Fruit fly (Drosophila melanogaster) whole organism, wandering third instar larva: Measurements from ENCODE around the gene CG46468.
A peak's percentile ranks its signal among the peaks of the same experiment; 100 is the strongest.

Experiments
- Abd-B ChIP-seq: fragments of >200 bp; optimal IDR thresholded peaks from 2 replicates; lab custom pipeline; 2017; ENCODE audit warnings: missing biosample characterization, missing genetic modification characterization
- CG32264 ChIP-seq: fragments of 200-800 bp; sonication (Bioruptor generic); optimal IDR thresholded peaks from 2 replicates; lab custom pipeline; 2016; ENCODE audit warnings: missing biosample characterization, missing genetic modification characterization
- CG9705 ChIP-seq: fragments of 200-800 bp; sonication (Bioruptor generic); optimal IDR thresholded peaks from 2 replicates; lab custom pipeline; 2018; ENCODE audit warnings: missing biosample characterization, mild to moderate bottlenecking, missing genetic modification characterization
- CrebA ChIP-seq: fragments of 200-800 bp; sonication (Bioruptor generic); optimal IDR thresholded peaks from 2 replicates; lab custom pipeline; 2016; ENCODE audit warnings: missing biosample characterization, mild to moderate bottlenecking, missing genetic modification characterization, borderline replicate concordance
- Dfd ChIP-seq: fragments of >200 bp; optimal IDR thresholded peaks from 2 replicates; lab custom pipeline; 2017; ENCODE audit warnings: missing biosample characterization, missing genetic modification characterization
- Dif ChIP-seq: fragments of 200-275, 200-300 bp; sonication (Bioruptor generic); optimal IDR thresholded peaks from 2 replicates; lab custom pipeline; 2018; ENCODE audit warnings: missing biosample characterization, missing genetic modification characterization; ENCODE audit not compliant: partially characterized antibody
- GATAd ChIP-seq: sonication (Bioruptor generic); optimal IDR thresholded peaks from 2 replicates; lab custom pipeline; 2016; ENCODE audit warnings: missing biosample characterization, missing genetic modification characterization
- HLH106 ChIP-seq: fragments of 200-800 bp; optimal IDR thresholded peaks from 3 replicates; lab custom pipeline; 2019; ENCODE audit warnings: missing biosample characterization, mild to moderate bottlenecking, missing genetic modification characterization, moderate library complexity
- Hnf4 ChIP-seq: fragments of 200-800 bp; sonication (Bioruptor generic); optimal IDR thresholded peaks from 2 replicates; lab custom pipeline; 2016; ENCODE audit warnings: missing biosample characterization, mild to moderate bottlenecking, missing genetic modification characterization
- Hr78 ChIP-seq: fragments of >200 bp; optimal IDR thresholded peaks from 2 replicates; lab custom pipeline; 2017; ENCODE audit warnings: missing biosample characterization, missing genetic modification characterization
- Jra ChIP-seq: sonication (Bioruptor generic); optimal IDR thresholded peaks from 2 replicates; lab custom pipeline; 2016; ENCODE audit warnings: missing biosample characterization, missing genetic modification characterization
- Myc ChIP-seq: fragments of >200 bp; optimal IDR thresholded peaks from 2 replicates; lab custom pipeline; 2017
- N ChIP-seq: fragments of >200 bp; optimal IDR thresholded peaks from 2 replicates; lab custom pipeline; 2018; ENCODE audit warnings: missing biosample characterization, missing external identifiers, missing genetic modification characterization
- OdsH ChIP-seq: fragments of 200-800 bp; sonication (Bioruptor generic); optimal IDR thresholded peaks from 2 replicates; lab custom pipeline; 2016; ENCODE audit warnings: missing biosample characterization, mild to moderate bottlenecking, missing genetic modification characterization
- Rel ChIP-seq, 2 experiments: fragments of 200-800 bp; sonication (Bioruptor generic) in 1 of 2; optimal IDR thresholded peaks; 2 replicates in 1 of 2; 3 replicates in 1 of 2; lab custom pipeline; 2016 to 2019; ENCODE audit warnings: mild to moderate bottlenecking in 2 of 2, missing biosample characterization in 2 of 2, missing genetic modification characterization in 2 of 2, moderate library complexity in 1 of 2
- Sp1 ChIP-seq: fragments of 200-800 bp; sonication (Bioruptor generic); optimal IDR thresholded peaks from 3 replicates; lab custom pipeline; 2019; ENCODE audit warnings: missing biosample characterization, mild to moderate bottlenecking, missing genetic modification characterization, moderate library complexity
- Vsx2 ChIP-seq: fragments of 200-300, 225-300 bp; sonication (Bioruptor generic); optimal IDR thresholded peaks from 2 replicates; lab custom pipeline; 2018; ENCODE audit warnings: missing biosample characterization, missing genetic modification characterization; ENCODE audit not compliant: partially characterized antibody
- br ChIP-seq: fragments of 200-800 bp; sonication (Bioruptor generic); optimal IDR thresholded peaks from 2 replicates; lab custom pipeline; 2016; ENCODE audit warnings: missing biosample characterization, missing genetic modification characterization
- brk ChIP-seq: fragments of 200-800 bp; sonication (Bioruptor generic); optimal IDR thresholded peaks from 2 replicates; lab custom pipeline; 2016; ENCODE audit warnings: missing biosample characterization, mild to moderate bottlenecking, missing genetic modification characterization
- dl ChIP-seq, 2 experiments: fragments of 175-275, 200-275 bp in 1 of 2; fragments of 200-275 bp in 1 of 2; sonication (Bioruptor generic); optimal IDR thresholded peaks; lab custom pipeline; 2018; ENCODE audit warnings: mild to moderate bottlenecking in 2 of 2, missing biosample characterization in 2 of 2, missing genetic modification characterization in 2 of 2, moderate library complexity in 2 of 2; ENCODE audit not compliant: partially characterized antibody in 2 of 2, insufficient read depth in 1 of 2
- dmrt93B ChIP-seq: fragments of 200-800 bp; sonication (Bioruptor generic); optimal IDR thresholded peaks from 2 replicates; lab custom pipeline; 2018; ENCODE audit warnings: missing biosample characterization, mild to moderate bottlenecking, missing genetic modification characterization
- dsf ChIP-seq: sonication (Bioruptor generic); optimal IDR thresholded peaks from 2 replicates; lab custom pipeline; 2016; ENCODE audit warnings: missing biosample characterization, missing genetic modification characterization, borderline replicate concordance
- ey ChIP-seq: fragments of 200-800 bp; sonication (Bioruptor generic); optimal IDR thresholded peaks from 2 replicates; lab custom pipeline; 2016; ENCODE audit warnings: missing biosample characterization, missing genetic modification characterization
- foxo ChIP-seq, 2 experiments: fragments of 200-800 bp; sonication (Bioruptor generic); optimal IDR thresholded peaks; 2 replicates in 1 of 2; 3 replicates in 1 of 2; lab custom pipeline; 2016 to 2017; ENCODE audit warnings: missing biosample characterization in 2 of 2, missing genetic modification characterization in 2 of 2
- fru ChIP-seq: fragments of 200-800 bp; sonication (Bioruptor generic); optimal IDR thresholded peaks from 3 replicates; lab custom pipeline; 2016; ENCODE audit warnings: missing biosample characterization, mild to moderate bottlenecking, missing genetic modification characterization
- jim ChIP-seq: fragments of 175-275, 200-325 bp; sonication (Bioruptor generic); optimal IDR thresholded peaks from 2 replicates; lab custom pipeline; 2016; ENCODE audit warnings: missing biosample characterization, mild to moderate bottlenecking, missing genetic modification characterization
- lola ChIP-seq: fragments of >200 bp; optimal IDR thresholded peaks from 2 replicates; lab custom pipeline; 2017; ENCODE audit warnings: missing biosample characterization, missing genetic modification characterization
- pan ChIP-seq: fragments of >200 bp; optimal IDR thresholded peaks from 2 replicates; lab custom pipeline; 2017
- psq ChIP-seq: fragments of 200-800 bp; sonication (Bioruptor generic); optimal IDR thresholded peaks from 3 replicates; lab custom pipeline; 2017; ENCODE audit warnings: missing biosample characterization, mild to moderate bottlenecking, missing genetic modification characterization, moderate library complexity
- rgr ChIP-seq: fragments of 200-800 bp; sonication (Bioruptor generic); optimal IDR thresholded peaks from 3 replicates; lab custom pipeline; 2016; ENCODE audit warnings: missing biosample characterization, mild to moderate bottlenecking, missing genetic modification characterization
- sage ChIP-seq: fragments of 200-800 bp; sonication (Bioruptor generic); optimal IDR thresholded peaks from 2 replicates; lab custom pipeline; 2016; ENCODE audit warnings: missing biosample characterization, mild to moderate bottlenecking, missing genetic modification characterization
- sv ChIP-seq: fragments of 200-800 bp; sonication (Bioruptor generic); optimal IDR thresholded peaks from 3 replicates; lab custom pipeline; 2016; ENCODE audit warnings: missing biosample characterization, missing genetic modification characterization
- usp ChIP-seq: fragments of >200 bp; optimal IDR thresholded peaks from 2 replicates; lab custom pipeline; 2017; ENCODE audit warnings: missing biosample characterization, missing genetic modification characterization
- woc ChIP-seq: sonication (Bioruptor generic); optimal IDR thresholded peaks from 2 replicates; lab custom pipeline; 2016; ENCODE audit warnings: missing biosample characterization, mild to moderate bottlenecking, missing genetic modification characterization

CG46468 gene

DNA sequence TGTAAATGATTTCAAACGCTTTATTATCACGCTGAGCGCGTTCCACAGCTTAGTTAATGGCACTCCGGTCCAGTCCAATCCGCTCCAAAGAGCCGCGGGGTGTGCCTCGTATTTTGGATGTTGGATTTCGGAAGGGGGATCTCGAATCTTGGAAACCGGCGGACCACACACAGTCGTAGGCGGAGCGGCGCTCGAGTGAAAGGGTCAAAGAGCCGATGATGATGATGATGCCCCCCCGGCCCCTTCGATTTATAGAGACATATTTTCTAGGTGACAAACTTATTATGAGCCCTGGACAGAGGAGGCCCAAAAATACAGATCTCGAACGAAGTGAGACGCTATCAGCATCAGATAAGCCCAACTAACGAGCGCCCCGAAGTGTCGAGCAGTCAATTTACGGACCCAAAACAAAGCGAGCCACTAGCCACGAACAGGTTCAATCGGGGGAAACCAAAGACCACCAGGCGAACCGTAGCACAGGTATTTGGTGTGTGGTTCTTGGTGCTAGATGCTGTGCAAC lies 44.2 kb upstream of the CG46468 start:
- no peak for TF ChIP-seq Sp1

- TF ChIP-seq Abd-B (GFP tag; lab: Kevin White, UChicago): no peak
- TF ChIP-seq foxo (GFP tag; optimal IDR thresholded peaks at IDR 0.05; lab: Kevin White, UChicago): no peak
- TF ChIP-seq OdsH: no peak
- TF ChIP-seq jim (GFP tag; lab: Kevin White, UChicago): no peak
- TF ChIP-seq Dif (GFP tag; lab: Kevin White, UChicago): peak; percentile 50
- peak; percentile 20 to 27 for TF ChIP-seq dl (GFP tag; optimal IDR thresholded peaks at IDR 0.05; lab: Kevin White, UChicago; ENCODE audit: insufficient read depth in 1 of 2, partially characterized antibody in 2 of 2)
- TF ChIP-seq, all 38 proteins: peak for 2
Measured at dm6 chr2L:9607997-9608563, 42.8 kb upstream of the CG46468 start, which contains the start of gene gcm2. gcm2 (plus strand) TSS chr2L:9608562.

- TF ChIP-seq N (GFP tag; lab: Kevin White, UChicago): no peak
- no peak for TF ChIP-seq brk
- no peak for TF ChIP-seq Dfd
- TF ChIP-seq CrebA (GFP tag; lab: Kevin White, UChicago): no peak
- TF ChIP-seq sage (GFP tag; lab: Kevin White, UChicago): no peak
- TF ChIP-seq ey (GFP tag; lab: Kevin White, UChicago): no peak
- TF ChIP-seq CG32264 (GFP tag; lab: Kevin White, UChicago): no peak
- no peak for TF ChIP-seq Abd-B (GFP tag; lab: Kevin White, UChicago)
- no peak for TF ChIP-seq psq (GFP tag; lab: Kevin White, UChicago)
- TF ChIP-seq fru: no peak
- TF ChIP-seq dsf: no peak
- TF ChIP-seq br (GFP tag; lab: Kevin White, UChicago): no peak
- TF ChIP-seq usp: no peak
- TF ChIP-seq Myc (lab: Kevin White, UChicago): no peak
- no peak for TF ChIP-seq rgr (GFP tag; lab: Kevin White, UChicago)
- TF ChIP-seq CG9705 (GFP tag; lab: Kevin White, UChicago): no peak
- no peak for TF ChIP-seq Dif (GFP tag; lab: Kevin White, UChicago)
- TF ChIP-seq jim (GFP tag; lab: Kevin White, UChicago): no peak
Measured at dm6 chr2L:9602103-9602502, 36.9 kb upstream of the CG46468 start.

DNA sequence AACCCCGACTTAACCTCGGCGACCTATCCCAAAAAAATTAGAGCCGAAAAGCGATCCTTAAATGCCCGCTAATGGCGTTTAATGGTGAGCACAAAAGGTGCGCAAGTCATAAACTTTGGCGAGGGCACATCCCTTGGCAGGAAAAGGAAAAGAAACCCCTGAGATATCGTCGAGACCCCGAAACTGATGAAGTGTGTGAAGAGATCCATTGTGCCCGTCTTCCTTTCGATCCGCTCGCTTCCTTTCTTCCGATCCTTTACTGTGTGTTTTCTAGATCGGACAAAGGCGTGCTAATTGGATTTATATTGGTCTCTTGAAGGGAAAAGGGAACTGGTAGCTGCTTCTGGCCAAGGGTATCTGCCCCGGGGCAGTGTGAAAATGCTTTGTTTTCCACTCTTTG lies 36.0 kb upstream of the CG46468 start:
- no peak for TF ChIP-seq lola (GFP tag; lab: Kevin White, UChicago)
- no peak for TF ChIP-seq Dif (GFP tag; lab: Kevin White, UChicago)
- TF ChIP-seq sv (GFP tag; lab: Kevin White, UChicago): no peak
- no peak for TF ChIP-seq br (GFP tag; lab: Kevin White, UChicago)
- TF ChIP-seq rgr (GFP tag; lab: Kevin White, UChicago): no peak
- no peak for TF ChIP-seq GATAd (GFP tag; lab: Kevin White, UChicago)
- no peak for TF ChIP-seq jim (GFP tag; lab: Kevin White, UChicago)
- TF ChIP-seq CrebA (GFP tag; lab: Kevin White, UChicago): no peak
- no peak for TF ChIP-seq Jra
- no peak for TF ChIP-seq OdsH
- TF ChIP-seq dmrt93B (GFP tag; lab: Kevin White, UChicago): no peak
- TF ChIP-seq dsf: no peak
- no peak for TF ChIP-seq usp
- TF ChIP-seq dl (GFP tag; optimal IDR thresholded peaks at IDR 0.05; lab: Kevin White, UChicago; ENCODE audit: insufficient read depth in 1 of 2, partially characterized antibody in 2 of 2): no peak
- no peak for TF ChIP-seq woc
- TF ChIP-seq sage (GFP tag; lab: Kevin White, UChicago): no peak
- TF ChIP-seq psq (GFP tag; lab: Kevin White, UChicago): no peak
- no peak for TF ChIP-seq HLH106 (tag; lab: Kevin White, UChicago)
- no peak for TF ChIP-seq Abd-B (GFP tag; lab: Kevin White, UChicago)
- TF ChIP-seq CG9705 (GFP tag; lab: Kevin White, UChicago): no peak

DNA sequence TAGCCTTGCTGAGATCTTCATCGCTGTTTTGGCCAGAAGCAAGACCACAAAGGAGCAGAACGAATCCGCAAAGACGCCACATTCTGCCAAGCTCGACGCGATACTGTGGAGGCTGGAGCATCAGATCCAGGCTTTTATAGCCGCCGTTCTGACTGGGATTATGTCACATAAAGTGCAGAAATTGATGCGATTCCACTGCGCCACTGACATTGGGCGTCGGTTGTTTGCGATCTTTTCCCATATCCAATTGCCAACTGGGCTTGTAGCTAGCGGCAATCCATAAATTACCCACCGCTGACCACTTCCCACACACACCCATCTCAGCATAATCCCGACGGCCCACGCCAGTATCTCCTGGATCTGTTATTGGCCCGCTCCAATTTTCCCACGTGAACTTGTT lies 35.5 kb upstream of the CG46468 start, which contains the start of gene CG4382:
Gene CG4382 (minus strand): TSS at position 101 of the 400 bp plus-strand sequence.
- TF ChIP-seq woc (no peak), dsf (no peak), fru (no peak), N (GFP tag; lab: Kevin White, UChicago) (no peak), Hnf4 (GFP tag; lab: Kevin White, UChicago) (no peak), psq (GFP tag; lab: Kevin White, UChicago) (no peak), Rel (GFP tag; optimal IDR thresholded peaks at IDR 0.05; lab: Kevin White, UChicago) (no peak), Rel (tag; optimal IDR thresholded peaks at IDR 0.05; lab: Kevin White, UChicago) (no peak), lola (GFP tag; lab: Kevin White, UChicago) (no peak), Hr78 (no peak), Vsx2 (no peak), Dif (GFP tag; lab: Kevin White, UChicago) (no peak), pan (lab: Kevin White, UChicago) (no peak)
